Fruit fly (Drosophila melanogaster) whole organism, adult: ENCODE results near the gene noc.

Experiments used
- CG11617 ChIP-seq: fragments of 200-800 bp; sonication (Bioruptor generic); optimal IDR thresholded peaks from 2 replicates; lab custom pipeline; 2017; ENCODE audit warnings: mild to moderate bottlenecking, missing biosample characterization, missing genetic modification reagents, missing genetic modification characterization
- CG1620 ChIP-seq: fragments of 200-800 bp; sonication (Bioruptor generic); optimal IDR thresholded peaks from 2 replicates; lab custom pipeline; 2016; ENCODE audit warnings: missing biosample characterization, missing genetic modification characterization
- CG33017 ChIP-seq: fragments of 200-800 bp; sonication (Bioruptor generic); optimal IDR thresholded peaks from 2 replicates; lab custom pipeline; 2018; ENCODE audit warnings: missing biosample characterization, mild to moderate bottlenecking, missing genetic modification characterization, moderate library complexity
- CG5204 ChIP-seq: fragments of 200-800 bp; sonication (Bioruptor generic); optimal IDR thresholded peaks from 2 replicates; lab custom pipeline; 2016; ENCODE audit warnings: missing biosample characterization, missing genetic modification characterization
- Clk ChIP-seq: fragments of 200-800 bp; sonication (Bioruptor generic); optimal IDR thresholded peaks from 2 replicates; lab custom pipeline; 2017; ENCODE audit warnings: missing biosample characterization, missing genetic modification characterization
- Crg-1 ChIP-seq: fragments of 200-800 bp; sonication (Bioruptor generic); optimal IDR thresholded peaks from 2 replicates; lab custom pipeline; 2016; ENCODE audit warnings: missing biosample characterization, missing genetic modification characterization
- Mnt ChIP-seq: fragments of 200-800 bp; sonication (Bioruptor generic); optimal IDR thresholded peaks from 2 replicates; lab custom pipeline; 2016; ENCODE audit warnings: missing biosample characterization, mild to moderate bottlenecking, missing genetic modification characterization
- cic ChIP-seq: fragments of 200-800 bp; sonication (Bioruptor generic); optimal IDR thresholded peaks from 2 replicates; lab custom pipeline; 2017; ENCODE audit warnings: missing biosample characterization, mild to moderate bottlenecking, missing genetic modification characterization, moderate library complexity
- cnc ChIP-seq, 2 experiments: fragments of >200 bp; optimal IDR thresholded peaks; 2 replicates each; lab custom pipeline; 2017
- kay ChIP-seq: fragments of 200-800 bp; sonication (Bioruptor generic); peaks from one replicate; lab custom pipeline; 2016; ENCODE audit warnings: missing biosample characterization, missing genetic modification characterization, borderline replicate concordance
- ovo ChIP-seq: fragments of 200-800 bp; sonication (Bioruptor generic); optimal IDR thresholded peaks from 2 replicates; lab custom pipeline; 2016; ENCODE audit warnings: missing biosample characterization, missing genetic modification characterization
- pad ChIP-seq: fragments of 200-800 bp; sonication (Bioruptor generic); optimal IDR thresholded peaks from 3 replicates; lab custom pipeline; 2017; ENCODE audit warnings: missing biosample characterization, missing genetic modification characterization, mild to moderate bottlenecking, moderate library complexity, missing genetic modification reagents
- toe ChIP-seq: fragments of 200-800 bp; sonication (Bioruptor generic); optimal IDR thresholded peaks from 2 replicates; lab custom pipeline; 2016; ENCODE audit warnings: missing biosample characterization, missing genetic modification characterization

DNA sequence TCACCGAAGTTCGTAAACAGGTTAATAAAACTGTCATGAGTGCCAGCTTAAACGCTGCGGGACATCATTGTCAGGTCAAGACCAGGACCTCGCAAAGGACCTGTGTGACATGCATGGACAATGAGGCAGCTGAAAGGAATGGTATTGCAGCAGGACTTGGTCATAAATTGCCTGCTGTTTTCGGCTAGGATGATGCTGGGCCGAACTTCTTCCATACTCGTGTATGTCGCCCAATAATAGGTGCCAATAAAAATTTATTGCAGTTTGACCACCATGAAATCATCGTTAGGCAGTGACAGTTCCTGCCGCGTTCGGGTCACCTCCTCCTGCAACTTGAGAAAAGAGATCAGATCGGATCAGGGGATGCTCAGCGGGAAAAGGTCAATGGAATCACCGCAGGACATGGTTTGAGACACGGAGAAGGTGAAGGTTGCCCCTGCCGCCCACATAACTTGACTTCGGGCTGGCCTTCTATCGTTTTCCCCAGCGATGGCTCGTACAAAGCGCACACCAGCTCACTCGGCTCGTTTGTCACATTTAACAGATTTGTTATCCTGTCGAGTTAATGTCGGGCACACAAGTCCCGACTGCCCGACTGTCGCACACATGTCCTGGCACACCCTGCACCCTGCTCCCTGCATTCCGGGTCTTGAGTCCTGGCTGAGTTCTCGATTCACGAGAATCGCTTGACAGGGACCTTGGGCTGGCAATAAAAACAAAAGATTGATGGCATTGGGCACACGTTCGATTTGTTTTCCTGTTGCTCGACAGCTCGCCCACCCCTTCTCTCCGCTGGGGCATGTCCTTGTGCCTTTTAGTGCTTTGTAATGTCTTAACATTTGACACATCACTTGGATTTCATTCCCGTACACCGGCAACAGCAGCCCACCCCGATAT lies 44.8 kb upstream of the noc start:
- TF ChIP-seq toe (GFP tag; lab: Kevin White, UChicago) (no peak), CG5204 (GFP tag; lab: Kevin White, UChicago) (no peak), pad (GFP tag; lab: Kevin White, UChicago) (no peak), CG1620 (GFP tag; lab: Kevin White, UChicago) (no peak), ovo (GFP tag; lab: Kevin White, UChicago) (no peak), Crg-1 (GFP tag; lab: Kevin White, UChicago) (no peak), kay (GFP tag; lab: Kevin White, UChicago) (no peak), Clk (no peak), cic (no peak), cnc (optimal IDR thresholded peaks at IDR 0.05; lab: Kevin White, UChicago) (no peak), CG33017 (tag; lab: Kevin White, UChicago) (no peak), CG11617 (no peak), Mnt (GFP tag; lab: Kevin White, UChicago) (no peak)
